Fruit fly (Drosophila melanogaster): Measurements from ENCODE around the gene Desat1.

DNA sequence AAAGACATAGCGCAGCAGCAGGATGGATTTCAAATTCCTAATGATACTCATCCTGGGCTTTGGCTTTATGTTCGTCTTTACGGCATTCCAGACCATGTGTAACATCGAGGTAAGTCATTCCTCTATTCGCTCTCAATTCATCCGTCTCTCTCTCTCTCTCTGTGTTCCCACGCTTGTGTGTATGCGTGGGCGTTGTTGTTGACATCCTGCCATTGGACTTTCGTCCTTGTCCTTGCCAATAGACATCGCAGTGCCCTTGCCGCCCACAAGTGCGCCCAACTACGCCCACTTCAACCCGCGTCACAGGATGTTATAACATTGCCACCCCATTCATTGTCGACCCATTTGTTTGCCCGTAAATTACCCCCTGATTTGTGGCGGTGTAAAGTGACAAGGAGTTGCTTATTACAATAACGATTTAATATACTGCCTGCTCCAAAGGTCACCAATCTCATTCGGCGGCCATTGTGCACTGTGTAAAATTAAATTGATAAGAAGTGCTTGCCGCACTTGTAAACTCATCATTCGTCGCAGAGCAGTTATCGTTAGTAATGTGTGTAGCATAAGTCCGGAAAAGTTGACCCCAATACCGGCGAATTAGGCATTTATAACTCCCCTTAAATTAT, 10.3 kb downstream of the Desat1 start:
- TF ChIP-seq Pif1A (GFP tag; optimal IDR thresholded peaks at IDR 0.05) (peak; percentile 5), EcR (GFP tag; optimal IDR thresholded peaks at IDR 0.05) (peak; percentile 34), CG12605 (GFP tag; IDR thresholded peaks at IDR 0.05) (no peak), Snoo (tag; optimal IDR thresholded peaks at IDR 0.05) (no peak), CG9948 (tag; optimal IDR thresholded peaks at IDR 0.05) (peak; percentile 5), CG15710 (tag; optimal IDR thresholded peaks at IDR 0.05) (no peak), CG8159 (tag; optimal IDR thresholded peaks at IDR 0.05) (peak; percentile 18), D1 (tag; optimal IDR thresholded peaks at IDR 0.05) (no peak), CG8301 (tag; optimal IDR thresholded peaks at IDR 0.05) (no peak), CG4496 (GFP tag; IDR thresholded peaks at IDR 0.05) (no peak; the same call in 2 of the 3 replicates), fd96Ca (GFP tag; IDR thresholded peaks at IDR 0.05) (peak; percentile 24; the same call in 1 of the 3 replicates), CG34367 (tag; optimal IDR thresholded peaks at IDR 0.05) (no peak), CG14655 (GFP tag; optimal IDR thresholded peaks at IDR 0.05) (no peak), gl (tag; optimal IDR thresholded peaks at IDR 0.05) (peak; percentile 51)
